Worm (Caenorhabditis elegans): ENCODE data around the gene R04E5.8.

R04E5.8 gene

ce11 chrX:8811916-8812315, 6.0 kb upstream of the R04E5.8 start, which contains the start of gene cnnm-2:
cnnm-2 (plus strand) TSS chrX:8812105.
- no peak for TF ChIP-seq K09A11.1 (tag; optimal IDR thresholded peaks at IDR 0.05; ENCODE audit: insufficient read depth)
- peak; percentile 86 for TF ChIP-seq elt-2 (tag; optimal IDR thresholded peaks at IDR 0.05)

- TF ChIP-seq fkh-6 (tag; optimal IDR thresholded peaks at IDR 0.05) (peak; percentile 20), ceh-22 (tag; optimal IDR thresholded peaks at IDR 0.05) (no peak), pat-9 (tag; optimal IDR thresholded peaks at IDR 0.05) (no peak), lim-6 (tag; optimal IDR thresholded peaks at IDR 0.05) (no peak), ceh-48 (tag; optimal IDR thresholded peaks at IDR 0.05) (peak; percentile 85), pqm-1 (tag; optimal IDR thresholded peaks at IDR 0.05) (peak; percentile 47), sdc-2 (tag; optimal IDR thresholded peaks at IDR 0.05) (peak; percentile 87), ceh-24 (tag; optimal IDR thresholded peaks at IDR 0.05) (no peak), ceh-14 (tag; optimal IDR thresholded peaks at IDR 0.05) (peak; percentile 67), ceh-45 (GFP tag; IDR thresholded peaks at IDR 0.05) (no peak), unc-42 (tag; optimal IDR thresholded peaks at IDR 0.05) (peak; percentile 75), lin-11 (tag; optimal IDR thresholded peaks at IDR 0.05) (no peak), ceh-2 (tag; optimal IDR thresholded peaks at IDR 0.05) (peak; percentile 63), pros-1 (tag; optimal IDR thresholded peaks at IDR 0.05) (peak; percentile 75), elt-2 (tag; optimal IDR thresholded peaks at IDR 0.05) (peak; percentile 65), syd-9 (tag; optimal IDR thresholded peaks at IDR 0.05) (peak; percentile 42), ceh-34 (tag; optimal IDR thresholded peaks at IDR 0.05) (peak; percentile 76), hlh-30 (tag; optimal IDR thresholded peaks at IDR 0.05; ENCODE audit: insufficient read depth) (peak; percentile 82), zip-5 (tag; optimal IDR thresholded peaks at IDR 0.05) (no peak), mec-3 (tag; optimal IDR thresholded peaks at IDR 0.05; ENCODE audit: borderline replicate concordance) (no peak), K02D7.2 (tag; optimal IDR thresholded peaks at IDR 0.05) (no peak), F13H6.1 (tag; optimal IDR thresholded peaks at IDR 0.05) (peak; percentile 54), odd-2 (tag; optimal IDR thresholded peaks at IDR 0.05) (no peak), unc-3 (GFP tag; conservative IDR thresholded peaks at IDR 0.05) (no peak), unc-3 (tag; optimal IDR thresholded peaks at IDR 0.05) (no peak), sox-2 (GFP tag; IDR thresholded peaks at IDR 0.05) (no peak), K09A11.1 (tag; optimal IDR thresholded peaks at IDR 0.05; ENCODE audit: insufficient read depth) (no peak), ttx-3 (tag; optimal IDR thresholded peaks at IDR 0.05) (peak; percentile 17), ceh-19 (GFP tag; optimal IDR thresholded peaks at IDR 0.05) (peak; percentile 29), eyg-1 (tag; optimal IDR thresholded peaks at IDR 0.05) (peak; percentile 30), ztf-16 (tag; optimal IDR thresholded peaks at IDR 0.05) (peak; percentile 23), Y22D7AL.16 (tag; optimal IDR thresholded peaks at IDR 0.05) (no peak), pag-3 (tag; optimal IDR thresholded peaks at IDR 0.05; ENCODE audit: borderline replicate concordance) (no peak), C08G9.2 (tag; optimal IDR thresholded peaks at IDR 0.05) (peak; percentile 32), hlh-8 (tag; optimal IDR thresholded peaks at IDR 0.05) (peak; percentile 73), nfya-1 (tag; optimal IDR thresholded peaks at IDR 0.05) (peak; percentile 76), unc-55 (GFP tag; optimal IDR thresholded peaks at IDR 0.05) (no peak), ets-4 (tag; optimal IDR thresholded peaks at IDR 0.05) (peak; percentile 42), pha-2 (tag; optimal IDR thresholded peaks at IDR 0.05) (no peak), tbx-2 (tag; optimal IDR thresholded peaks at IDR 0.05) (peak; percentile 85), dmd-4 (tag; optimal IDR thresholded peaks at IDR 0.05; ENCODE audit: borderline replicate concordance) (peak; percentile 30), C38D4.7 (GFP tag; optimal IDR thresholded peaks at IDR 0.05) (no peak), ref-2 (tag; optimal IDR thresholded peaks at IDR 0.05) (peak; percentile 87), sox-4 (tag; optimal IDR thresholded peaks at IDR 0.05) (peak; percentile 25), dve-1 (tag; optimal IDR thresholded peaks at IDR 0.05) (no peak), ceh-18 (tag; optimal IDR thresholded peaks at IDR 0.05) (peak; percentile 75), ceh-31 (tag; optimal IDR thresholded peaks at IDR 0.05) (peak; percentile 86)
Observed at ce11 chrX:8810908-8811307, 5.0 kb upstream of the R04E5.8 start, which contains the start of gene R04E5.9. R04E5.9 (minus strand) TSS chrX:8811142.
